Worm (Caenorhabditis elegans): ENCODE data around the gene cdk-5.

cdk-5 gene

ce11 chrIII:13464493-13465362 is 1.4 kb downstream of the cdk-5 start, which contains the start of gene kel-3 (continued):
- no peak for TF ChIP-seq pag-3 (tag; optimal IDR thresholded peaks at IDR 0.05; ENCODE audit: borderline replicate concordance, insufficient read depth)
- no peak for TF ChIP-seq unc-62 (GFP tag; optimal IDR thresholded peaks at IDR 0.05)
- TF ChIP-seq lin-13 (GFP tag; optimal IDR thresholded peaks at IDR 0.05): peak; percentile 39
- TF ChIP-seq ztf-4 (tag; optimal IDR thresholded peaks at IDR 0.05): peak; percentile 72
- no peak for TF ChIP-seq sptf-1 (tag; optimal IDR thresholded peaks at IDR 0.05)
- TF ChIP-seq elt-3 (tag; optimal IDR thresholded peaks at IDR 0.05): peak in 4 of 6 experiments; percentile 69 to 94 (median 76)
- no peak for TF ChIP-seq egl-13 (tag; optimal IDR thresholded peaks at IDR 0.05)
- peak; percentile 86 for TF ChIP-seq unc-130 (tag; optimal IDR thresholded peaks at IDR 0.05)
- TF ChIP-seq aly-2 (tag; optimal IDR thresholded peaks at IDR 0.05): peak; percentile 97
- peak; percentile 81 for TF ChIP-seq nhr-90 (tag; optimal IDR thresholded peaks at IDR 0.05; ENCODE audit: poor library complexity)
- TF ChIP-seq fkh-8 (tag; optimal IDR thresholded peaks at IDR 0.05): no peak
- TF ChIP-seq unc-86 (tag; optimal IDR thresholded peaks at IDR 0.05): peak; percentile 16
- TF ChIP-seq efl-1 (optimal IDR thresholded peaks at IDR 0.05): peak; percentile 33 to 47
- peak; percentile 31 to 95 for TF ChIP-seq efl-1 (GFP tag; optimal IDR thresholded peaks at IDR 0.05 in 1 of 2)
- TF ChIP-seq lsy-2 (tag; optimal IDR thresholded peaks at IDR 0.05): peak; percentile 78 to 89
- peak; percentile 21 for TF ChIP-seq C34B4.2 (tag; optimal IDR thresholded peaks at IDR 0.05)
- peak; percentile 91 for TF ChIP-seq lin-14 (GFP tag; optimal IDR thresholded peaks at IDR 0.05)
- TF ChIP-seq ceh-63 (GFP tag; optimal IDR thresholded peaks at IDR 0.05): no peak
- TF ChIP-seq grh-1 (GFP tag; IDR thresholded peaks at IDR 0.05): peak; percentile 20; the same call in 1 of the 2 replicates
- no peak for TF ChIP-seq unc-98 (GFP tag; IDR thresholded peaks at IDR 0.05)
- no peak for TF ChIP-seq Y116A8C.19 (tag; optimal IDR thresholded peaks at IDR 0.05; ENCODE audit: borderline replicate concordance)
- no peak for TF ChIP-seq C04F5.9 (tag; optimal IDR thresholded peaks at IDR 0.05)
- no peak for TF ChIP-seq isw-1 (GFP tag; IDR thresholded peaks at IDR 0.05)
- peak; percentile 75 for TF ChIP-seq nhr-20 (tag; optimal IDR thresholded peaks at IDR 0.05)
- peak; percentile 56 for TF ChIP-seq nhr-84 (tag; optimal IDR thresholded peaks at IDR 0.05)
- peak; percentile 71 for TF ChIP-seq ceh-88 (GFP tag; IDR thresholded peaks at IDR 0.05)
- no peak for TF ChIP-seq fkh-10 (GFP tag; optimal IDR thresholded peaks at IDR 0.05)
- TF ChIP-seq aha-1 (tag; optimal IDR thresholded peaks at IDR 0.05): no peak
- TF ChIP-seq sox-4 (tag; optimal IDR thresholded peaks at IDR 0.05): no peak
- peak; percentile 82 for TF ChIP-seq tbx-2 (tag; optimal IDR thresholded peaks at IDR 0.05)
- TF ChIP-seq rnt-1 (tag; optimal IDR thresholded peaks at IDR 0.05): peak; percentile 83
- TF ChIP-seq lin-39 (tag; optimal IDR thresholded peaks at IDR 0.05): peak; percentile 67
- no peak for TF ChIP-seq ces-1 (GFP tag; optimal IDR thresholded peaks at IDR 0.05)
- TF ChIP-seq dsc-1 (tag; optimal IDR thresholded peaks at IDR 0.05): peak; percentile 35

ce11 chrIII:13462965-13463783 is 3.0 kb downstream of the cdk-5 start, which contains the start of gene ant-1.1:
Gene ant-1.1 (plus strand): TSS chrIII:13463163.
- TF ChIP-seq unc-86 (tag; optimal IDR thresholded peaks at IDR 0.05) (peak; percentile 95), nhr-28 (tag; optimal IDR thresholded peaks at IDR 0.05) (no peak), aha-1 (tag; optimal IDR thresholded peaks at IDR 0.05) (peak; percentile 46), nhr-84 (tag; optimal IDR thresholded peaks at IDR 0.05) (no peak), ceh-88 (GFP tag; IDR thresholded peaks at IDR 0.05) (peak; percentile 92), F16B12.6 (tag; optimal IDR thresholded peaks at IDR 0.05) (peak; percentile 72), nhr-237 (tag; optimal IDR thresholded peaks at IDR 0.05) (peak; percentile 49), ztf-4 (tag; optimal IDR thresholded peaks at IDR 0.05) (peak; percentile 85), ces-1 (GFP tag; optimal IDR thresholded peaks at IDR 0.05) (no peak), unc-130 (tag; optimal IDR thresholded peaks at IDR 0.05) (peak; percentile 90), rnt-1 (tag; optimal IDR thresholded peaks at IDR 0.05) (peak; percentile 96), jun-1 (tag; optimal IDR thresholded peaks at IDR 0.05) (peak; percentile 94), efl-1 (optimal IDR thresholded peaks at IDR 0.05) (peak; percentile 90 to 99), efl-1 (GFP tag; optimal IDR thresholded peaks at IDR 0.05 in 1 of 2) (peak; percentile 98 to 100), C04F5.9 (tag; optimal IDR thresholded peaks at IDR 0.05) (peak; percentile 70), irx-1 (tag; optimal IDR thresholded peaks at IDR 0.05) (peak; percentile 77), fkh-4 (tag; optimal IDR thresholded peaks at IDR 0.05; ENCODE audit: borderline replicate concordance) (no peak), vab-15 (tag; optimal IDR thresholded peaks at IDR 0.05) (peak; percentile 96), alr-1 (tag; optimal IDR thresholded peaks at IDR 0.05; ENCODE audit: borderline replicate concordance) (no peak), skn-1 (tag; optimal IDR thresholded peaks at IDR 0.05) (peak; percentile 94), grh-1 (GFP tag; IDR thresholded peaks at IDR 0.05) (peak; percentile 93), ceh-63 (GFP tag; optimal IDR thresholded peaks at IDR 0.05) (no peak), dpl-1 (GFP tag; optimal IDR thresholded peaks at IDR 0.05) (peak; percentile 97 to 98 (median 97)), mdl-1 (tag; optimal IDR thresholded peaks at IDR 0.05) (peak in 1 of 2 experiments; percentile 73), tlp-1 (tag; optimal IDR thresholded peaks at IDR 0.05) (no peak)
